Fruit fly (Drosophila melanogaster) whole organism, embryonic: ENCODE results near the gene Vajk3.

Source experiments
- CG10147 ChIP-seq: fragments of 200-800 bp; sonication (Bioruptor generic); optimal IDR thresholded peaks from 2 replicates; lab custom pipeline; 2019; ENCODE audit warnings: missing biosample characterization, mild to moderate bottlenecking, missing genetic modification characterization, moderate library complexity
- CG12104 ChIP-seq: fragments of 200-800 bp; sonication (Bioruptor generic); optimal IDR thresholded peaks from 3 replicates; lab custom pipeline; 2016; ENCODE audit warnings: missing biosample characterization, missing genetic modification characterization
- Max ChIP-seq: fragments of 200-800 bp; sonication (Bioruptor generic); optimal IDR thresholded peaks from 2 replicates; lab custom pipeline; 2016; ENCODE audit warnings: missing biosample characterization, mild to moderate bottlenecking, missing genetic modification characterization
- Myb ChIP-seq: fragments of 200-800 bp; sonication (Bioruptor generic); optimal IDR thresholded peaks from 2 replicates; lab custom pipeline; 2016; ENCODE audit warnings: missing biosample characterization, missing genetic modification characterization
- br ChIP-seq: fragments of >200 bp; optimal IDR thresholded peaks from 2 replicates; lab custom pipeline; 2017
- disco-r ChIP-seq: fragments of 200-800 bp; sonication (Bioruptor generic); optimal IDR thresholded peaks from 2 replicates; lab custom pipeline; 2016; ENCODE audit warnings: missing biosample characterization, missing genetic modification characterization
- esg ChIP-seq: fragments of 200-800 bp; sonication (Bioruptor generic); conservative IDR thresholded peaks from 2 replicates; pipeline ENCODE4 v1.3.6; 2022; ENCODE audit warnings: missing biosample characterization, missing genetic modification characterization
- yki ChIP-seq: fragments of >200 bp; optimal IDR thresholded peaks from 3 replicates; lab custom pipeline; 2018

- TF ChIP-seq CG12104 (GFP tag; lab: Kevin White, UChicago), result no peak
- TF ChIP-seq Max (GFP tag; lab: Kevin White, UChicago), result no peak
- no peak for TF ChIP-seq br (lab: Kevin White, UChicago)
- no peak for TF ChIP-seq CG10147 (GFP tag; lab: Kevin White, UChicago)
- TF ChIP-seq disco-r, result no peak
- TF ChIP-seq esg, result no peak
- no peak for TF ChIP-seq Myb
- TF ChIP-seq yki, result no peak
These were observed 38.2 kb downstream of the Vajk3 start, which contains the start of gene Ance-2 for dm6 chr2L:13909033-13909432.
